Fruit fly (Drosophila melanogaster): ENCODE data around the gene Past1.
A peak's percentile ranks its signal among the peaks of the same experiment; 100 is the strongest.

The Past1 gene

dm6 chr3R:12727944-12728649 lies 31.0 kb downstream of the Past1 start (continued):
- TF ChIP-seq CG13424 (tag; optimal IDR thresholded peaks at IDR 0.05) = no peak
- TF ChIP-seq gce (GFP tag; IDR thresholded peaks at IDR 0.05) = no peak
- no peak for TF ChIP-seq zen2 (GFP tag; IDR thresholded peaks at IDR 0.05; ENCODE audit: partially characterized antibody)
- no peak for TF ChIP-seq bsh (GFP tag; optimal IDR thresholded peaks at IDR 0.05)
- no peak for TF ChIP-seq CG3847 (GFP tag; IDR thresholded peaks at IDR 0.05)
- no peak for TF ChIP-seq CG17186 (GFP tag; optimal IDR thresholded peaks at IDR 0.05)
- TF ChIP-seq CG4360 (GFP tag; IDR thresholded peaks at IDR 0.05) = no peak
- peak in 1 of 2 experiments; percentile 16 for TF ChIP-seq Hr51 (GFP tag; optimal IDR thresholded peaks at IDR 0.05)

dm6 chr3R:12739247-12739646 lies 42.1 kb downstream of the Past1 start, which contains the start of gene Ugt37A2:
Ugt37A2 (plus strand) TSS chr3R:12739642.
- TF ChIP-seq CG11456 (GFP tag; IDR thresholded peaks at IDR 0.05) (no peak), slbo (GFP tag; IDR thresholded peaks at IDR 0.05) (no peak), Deaf1 (tag; optimal IDR thresholded peaks at IDR 0.05) (peak; percentile 47), CG17328 (GFP tag; IDR thresholded peaks at IDR 0.05) (no peak), grn (GFP tag; optimal IDR thresholded peaks at IDR 0.05) (peak; percentile 35), CG34224 (GFP tag; IDR thresholded peaks at IDR 0.05; ENCODE audit: partially characterized antibody) (no peak), CG31365 (tag; optimal IDR thresholded peaks at IDR 0.05) (no peak), Doc3 (GFP tag; IDR thresholded peaks at IDR 0.05; ENCODE audit: partially characterized antibody) (no peak), sug (tag; optimal IDR thresholded peaks at IDR 0.05) (peak; percentile 50), exex (tag; optimal IDR thresholded peaks at IDR 0.05) (peak; percentile 88)

- TF ChIP-seq tio (GFP tag; optimal IDR thresholded peaks at IDR 0.05) = no peak
- peak; percentile 14 for TF ChIP-seq exex (tag; optimal IDR thresholded peaks at IDR 0.05)
- TF ChIP-seq Nf-YB (GFP tag; optimal IDR thresholded peaks at IDR 0.05) = no peak
Measured at dm6 chr3R:12743580-12743979, 46.5 kb downstream of the Past1 start, which contains the start of gene Ugt37A3. Ugt37A3 (minus strand) TSS chr3R:12743680.

- TF ChIP-seq dysf (GFP tag; IDR thresholded peaks at IDR 0.05) = 0 out of 3 replicates have a peak, but pooled peaks have one; percentile 38
- TF ChIP-seq Pdp1 (GFP tag; optimal IDR thresholded peaks at IDR 0.05) = peak in 1 of 2 experiments; percentile 7
- peak; percentile 22 for TF ChIP-seq Fer3 (tag; optimal IDR thresholded peaks at IDR 0.05)
- no peak for TF ChIP-seq Antp (GFP tag; optimal IDR thresholded peaks at IDR 0.05)
- TF ChIP-seq B-H1 (GFP tag; IDR thresholded peaks at IDR 0.05) = no peak
- no peak for TF ChIP-seq CG10267 (tag; optimal IDR thresholded peaks at IDR 0.05)
- TF ChIP-seq oc (tag; optimal IDR thresholded peaks at IDR 0.05) = no peak
- peak; percentile 25; the same call in 2 of the 3 replicates for TF ChIP-seq tgo (GFP tag; IDR thresholded peaks at IDR 0.05)
- TF ChIP-seq CG4328 (GFP tag; optimal IDR thresholded peaks at IDR 0.05) = no peak
- peak; percentile 6 for TF ChIP-seq Oli (tag; optimal IDR thresholded peaks at IDR 0.05)
- no peak for TF ChIP-seq CG3838 (GFP tag; optimal IDR thresholded peaks at IDR 0.05)
- no peak for TF ChIP-seq CG18619 (GFP tag; optimal IDR thresholded peaks at IDR 0.05)
- TF ChIP-seq CG6175 (GFP tag; IDR thresholded peaks at IDR 0.05) = no peak
- TF ChIP-seq pum (GFP tag; optimal IDR thresholded peaks at IDR 0.05) = no peak
- peak; percentile 38; the same call in 1 of the 2 replicates for TF ChIP-seq slbo (GFP tag; IDR thresholded peaks at IDR 0.05)
- TF ChIP-seq bcd (GFP tag; optimal IDR thresholded peaks at IDR 0.05) = peak; percentile 10
- TF ChIP-seq H15 (GFP tag; IDR thresholded peaks at IDR 0.05) = 0 out of 3 replicates have a peak, but pooled peaks have one; percentile 19
- TF ChIP-seq dpn (GFP tag; optimal IDR thresholded peaks at IDR 0.05) = peak; percentile 8
- TF ChIP-seq CG9215 (GFP tag; IDR thresholded peaks at IDR 0.05) = peak; percentile 10; the same call in 1 of the 2 replicates
- peak; percentile 63 for TF ChIP-seq lab (GFP tag; optimal IDR thresholded peaks at IDR 0.05)
- peak; percentile 32 for TF ChIP-seq CG9817 (tag; optimal IDR thresholded peaks at IDR 0.05)
- TF ChIP-seq Ada2b (GFP tag; IDR thresholded peaks at IDR 0.05) = peak; percentile 41; the same call in 1 of the 2 replicates
- TF ChIP-seq HmgZ (tag; optimal IDR thresholded peaks at IDR 0.05) = no peak
- TF ChIP-seq fru (optimal IDR thresholded peaks at IDR 0.05) = no peak
- TF ChIP-seq pan (optimal IDR thresholded peaks at IDR 0.05) = no peak
- TF ChIP-seq pan (GFP tag; optimal IDR thresholded peaks at IDR 0.05 in 1 of 2, IDR thresholded peaks at IDR 0.05 in 1 of 2) = peak in 1 of 2 experiments; percentile 12
Measured at dm6 chr3R:12751027-12751426, 53.9 kb downstream of the Past1 start.

All from whole organism, embryonic.